Worm (Caenorhabditis elegans): ENCODE data around the gene fipr-11.
A peak's percentile ranks its signal among the peaks of the same experiment; 100 is the strongest.

The fipr-11 gene

DNA sequence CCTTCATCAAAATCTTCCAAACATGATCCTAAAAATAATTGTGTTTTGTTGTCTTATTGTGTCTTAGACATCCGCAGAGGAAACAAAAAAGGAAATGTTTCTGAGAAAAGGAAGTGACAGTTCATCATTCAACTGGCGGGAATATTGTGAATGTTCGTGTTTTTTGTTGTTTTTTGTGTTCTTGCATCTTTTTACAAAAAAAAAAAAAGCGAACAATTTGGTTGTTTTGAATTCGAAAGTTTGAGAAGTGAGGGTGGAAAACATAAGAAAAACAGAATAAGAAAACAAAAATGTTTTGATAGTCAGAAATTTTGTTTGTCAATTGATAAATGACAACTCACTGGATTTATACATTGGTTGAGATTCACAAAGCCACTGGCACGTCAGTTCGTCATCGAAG is 3.6 kb upstream of the fipr-11 start:
- TF ChIP-seq mdl-1 (tag; optimal IDR thresholded peaks at IDR 0.05): no peak
- TF ChIP-seq fkh-2 (tag; optimal IDR thresholded peaks at IDR 0.05): no peak
- no peak for TF ChIP-seq lin-15B (tag; optimal IDR thresholded peaks at IDR 0.05)
- no peak for TF ChIP-seq pha-4 (tag; optimal IDR thresholded peaks at IDR 0.05)
- TF ChIP-seq daf-12 (tag; optimal IDR thresholded peaks at IDR 0.05): no peak
- no peak for TF ChIP-seq egl-5 (tag; optimal IDR thresholded peaks at IDR 0.05)
- TF ChIP-seq egl-27 (tag; optimal IDR thresholded peaks at IDR 0.05): no peak

DNA sequence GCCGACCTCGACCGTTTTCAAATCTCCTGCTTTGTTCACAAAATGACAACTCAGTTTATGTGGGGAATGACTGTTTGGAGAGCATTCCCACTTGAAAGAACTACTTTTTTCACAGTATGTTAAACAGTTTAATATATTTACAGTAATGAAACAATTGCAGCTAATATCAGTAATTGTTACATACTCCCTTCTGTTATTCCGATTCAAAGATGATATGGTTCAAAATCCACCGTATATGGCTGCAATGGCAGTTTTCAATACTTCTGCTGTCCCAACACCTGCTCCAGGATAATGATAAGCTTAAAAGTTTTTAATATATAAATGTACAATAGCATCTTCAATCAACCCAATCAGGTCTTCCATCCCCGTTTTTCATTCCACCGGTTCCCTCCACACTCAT is 1.2 kb upstream of the fipr-11 start:
- TF ChIP-seq fos-1 (tag; optimal IDR thresholded peaks at IDR 0.05) (no peak), ztf-4 (tag; optimal IDR thresholded peaks at IDR 0.05) (no peak), ztf-11 (tag; optimal IDR thresholded peaks at IDR 0.05) (no peak), egl-5 (tag; optimal IDR thresholded peaks at IDR 0.05) (no peak), mml-1 (tag; optimal IDR thresholded peaks at IDR 0.05) (no peak), fkh-10 (GFP tag; optimal IDR thresholded peaks at IDR 0.05) (no peak), nhr-237 (tag; optimal IDR thresholded peaks at IDR 0.05) (no peak), fkh-2 (tag; optimal IDR thresholded peaks at IDR 0.05) (no peak), unc-39 (tag; optimal IDR thresholded peaks at IDR 0.05) (no peak), skn-1 (tag; optimal IDR thresholded peaks at IDR 0.05) (no peak), elt-3 (tag; optimal IDR thresholded peaks at IDR 0.05) (no peak), eor-1 (tag; optimal IDR thresholded peaks at IDR 0.05) (no peak)

DNA sequence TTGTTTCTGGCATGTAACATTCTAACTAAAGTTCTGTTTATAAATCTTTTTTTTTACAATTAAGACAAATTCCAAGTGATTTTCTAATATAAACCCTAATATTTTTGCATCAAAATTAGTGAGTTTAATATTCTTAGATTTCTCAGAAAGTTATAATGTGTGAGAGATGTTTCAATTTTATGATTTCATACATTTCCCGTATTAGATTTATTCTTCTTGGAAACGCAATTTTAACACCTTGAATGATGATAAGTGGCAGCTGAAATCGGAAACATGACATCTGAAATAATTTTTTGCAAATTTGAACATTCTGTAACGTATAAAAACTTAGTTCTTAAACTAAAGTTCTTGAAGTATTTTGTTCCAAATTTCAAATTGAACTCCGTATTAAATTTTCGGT is 4.9 kb downstream of the fipr-11 start:
- TF ChIP-seq nhr-77 (tag; optimal IDR thresholded peaks at IDR 0.05) (no peak), eor-1 (tag; optimal IDR thresholded peaks at IDR 0.05) (no peak), nhr-237 (tag; optimal IDR thresholded peaks at IDR 0.05) (no peak)

DNA sequence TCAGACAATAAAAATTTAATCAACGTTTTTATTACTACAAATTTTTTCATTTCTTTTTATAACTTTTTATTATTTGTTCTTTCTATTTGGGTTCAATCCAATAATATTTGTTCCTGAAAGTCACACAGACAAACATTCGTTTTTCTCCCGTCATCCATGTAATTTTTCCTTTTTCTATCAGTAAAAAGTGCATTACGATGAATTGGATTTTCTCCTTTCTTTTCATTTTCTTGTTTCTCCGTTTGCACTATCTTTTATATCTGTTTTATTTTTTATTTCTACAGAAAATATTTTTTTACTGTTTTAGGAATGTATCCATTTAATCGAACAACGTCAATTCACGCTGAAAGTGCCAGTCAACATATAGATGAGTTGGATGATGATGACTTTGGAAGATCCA is 6.7 kb downstream of the fipr-11 start, which contains the start of gene egl-47:
Gene egl-47 (plus strand): TSS at position 301 of the 400 bp plus-strand sequence.
- TF ChIP-seq fos-1 (tag; optimal IDR thresholded peaks at IDR 0.05): no peak
- TF ChIP-seq ceh-28 (tag; optimal IDR thresholded peaks at IDR 0.05): no peak
- TF ChIP-seq mml-1 (tag; optimal IDR thresholded peaks at IDR 0.05): no peak
- TF ChIP-seq nhr-43 (tag; optimal IDR thresholded peaks at IDR 0.05; ENCODE audit: poor library complexity, severe bottlenecking): no peak
- no peak for TF ChIP-seq nfya-1 (tag; optimal IDR thresholded peaks at IDR 0.05; ENCODE audit: insufficient read depth)

DNA sequence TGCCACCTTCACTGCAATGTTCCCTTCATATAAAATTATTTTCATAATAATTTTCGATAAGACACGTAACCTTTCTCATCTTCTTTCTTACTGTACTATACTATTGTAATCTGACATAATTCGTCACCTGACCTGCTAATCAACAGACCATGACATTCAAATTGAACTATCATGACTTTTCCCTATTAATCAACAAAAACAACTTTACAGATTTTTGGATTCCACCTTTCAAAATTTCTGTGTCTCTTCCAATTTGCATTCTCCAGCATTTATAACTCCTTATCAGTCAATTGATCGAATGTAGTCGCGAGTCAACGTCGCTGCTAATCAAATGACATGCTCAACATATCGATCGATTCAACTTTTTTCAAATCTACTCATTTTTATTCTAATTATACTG is 16.4 kb downstream of the fipr-11 start, which contains the start of gene fshr-1:
Gene fshr-1 (plus strand): TSS at position 209 of the 400 bp plus-strand sequence.
- TF ChIP-seq jun-1 (tag; optimal IDR thresholded peaks at IDR 0.05) (peak; percentile 1), nfya-1 (tag; optimal IDR thresholded peaks at IDR 0.05; ENCODE audit: insufficient read depth) (no peak), skn-1 (tag; optimal IDR thresholded peaks at IDR 0.05) (peak; percentile 47), ceh-28 (tag; optimal IDR thresholded peaks at IDR 0.05) (peak; percentile 14), unc-62 (GFP tag; optimal IDR thresholded peaks at IDR 0.05) (no peak), pqm-1 (tag; optimal IDR thresholded peaks at IDR 0.05) (peak; percentile 66), eor-1 (tag; optimal IDR thresholded peaks at IDR 0.05) (no peak), pha-4 (tag; optimal IDR thresholded peaks at IDR 0.05) (peak; percentile 45), mdl-1 (tag; optimal IDR thresholded peaks at IDR 0.05) (no peak), egl-5 (tag; optimal IDR thresholded peaks at IDR 0.05) (no peak), ztf-11 (tag; optimal IDR thresholded peaks at IDR 0.05) (no peak), elt-2 (tag; optimal IDR thresholded peaks at IDR 0.05) (peak; percentile 86)

DNA sequence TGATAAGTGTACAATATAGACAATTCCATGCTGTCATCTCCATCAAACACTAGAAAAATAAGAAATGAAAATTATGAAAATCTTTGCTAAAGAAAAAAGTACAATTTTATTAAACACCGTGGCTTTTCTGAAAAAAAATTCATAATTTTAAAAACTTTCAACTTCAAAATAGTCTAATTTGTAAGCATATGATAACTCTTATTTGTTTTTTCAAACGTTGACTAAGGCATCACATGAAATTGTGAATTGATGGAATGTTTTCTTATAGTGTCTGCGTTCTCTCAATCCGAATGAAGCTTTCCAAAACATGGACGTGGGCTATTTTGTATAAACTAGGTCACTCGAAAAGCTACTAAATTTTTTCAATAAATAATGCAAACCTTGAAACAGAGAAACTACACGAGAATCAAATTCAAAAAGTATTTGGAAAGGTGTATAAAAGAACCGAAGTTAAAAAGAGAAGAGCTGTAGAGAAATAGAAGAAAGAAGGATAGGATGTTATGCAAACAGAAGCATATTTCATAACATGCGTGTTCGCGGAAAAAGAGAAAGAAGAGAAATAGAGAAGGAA is 20.0 kb downstream of the fipr-11 start, which contains the start of gene clp-9:
Gene clp-9 (minus strand): TSS at position 51 of the 571 bp plus-strand sequence.
- TF ChIP-seq elt-3 (tag; optimal IDR thresholded peaks at IDR 0.05) (no peak), egl-27 (tag; optimal IDR thresholded peaks at IDR 0.05) (no peak), pha-4 (tag; optimal IDR thresholded peaks at IDR 0.05) (peak; percentile 40), jun-1 (tag; optimal IDR thresholded peaks at IDR 0.05) (no peak), nhr-23 (tag; optimal IDR thresholded peaks at IDR 0.05) (peak; percentile 39), ceh-16 (tag; optimal IDR thresholded peaks at IDR 0.05) (no peak), ztf-11 (tag; optimal IDR thresholded peaks at IDR 0.05) (no peak), fkh-2 (tag; optimal IDR thresholded peaks at IDR 0.05) (no peak), daf-12 (tag; optimal IDR thresholded peaks at IDR 0.05) (no peak), nfya-1 (tag; optimal IDR thresholded peaks at IDR 0.05; ENCODE audit: insufficient read depth) (no peak), fkh-10 (GFP tag; optimal IDR thresholded peaks at IDR 0.05) (no peak), ceh-82 (tag; optimal IDR thresholded peaks at IDR 0.05) (no peak), lin-39 (tag; optimal IDR thresholded peaks at IDR 0.05) (no peak), R02D3.7 (tag; optimal IDR thresholded peaks at IDR 0.05) (no peak)

Measured in whole organism, L3 larva.